Fruit fly (Drosophila melanogaster) whole organism, embryonic: ENCODE data around the gene SP1173.

ENCODE experiments used
- Bgb ChIP-seq: fragments of 200-800 bp; sonication (Bioruptor generic); IDR thresholded peaks from 2 replicates; pipeline ENCODE4 v1.3.6; 2022; ENCODE audit warnings: missing biosample characterization, missing genetic modification characterization; ENCODE audit not compliant: partially characterized antibody
- Blimp-1 ChIP-seq: fragments of 200-800 bp; sonication (Bioruptor generic); optimal IDR thresholded peaks from 3 replicates; lab custom pipeline; 2018; ENCODE audit warnings: missing biosample characterization, missing genetic modification characterization, mild to moderate bottlenecking, moderate library complexity, missing genetic modification reagents
- CG10209 ChIP-seq: fragments of 200-800 bp; sonication (Bioruptor generic); optimal IDR thresholded peaks from 3 replicates; lab custom pipeline; 2017; ENCODE audit warnings: missing biosample characterization, mild to moderate bottlenecking, missing genetic modification characterization, missing genetic modification reagents
- CG10979 ChIP-seq: fragments of 200-800 bp; sonication (Bioruptor generic); optimal IDR thresholded peaks from 2 replicates; lab custom pipeline; 2018; ENCODE audit warnings: missing biosample characterization, mild to moderate bottlenecking, missing genetic modification characterization, moderate library complexity
- CG11093 ChIP-seq: fragments of 200-800 bp; sonication (Bioruptor generic); IDR thresholded peaks from 3 replicates; pipeline ENCODE4 v1.3.6; 2022; ENCODE audit warnings: missing biosample characterization, missing genetic modification characterization
- CG11504 ChIP-seq: fragments of 200-800 bp; sonication (Bioruptor generic); optimal IDR thresholded peaks from 3 replicates; lab custom pipeline; 2019; ENCODE audit warnings: missing biosample characterization, mild to moderate bottlenecking, missing genetic modification characterization, moderate library complexity
- CG11696 ChIP-seq: fragments of 200-800 bp; sonication (Bioruptor generic); IDR thresholded peaks from 2 replicates; pipeline ENCODE4 v1.3.6; 2022; ENCODE audit warnings: missing biosample characterization, missing genetic modification characterization
- CG12104 ChIP-seq: fragments of 200-800 bp; sonication (Bioruptor generic); optimal IDR thresholded peaks from 3 replicates; lab custom pipeline; 2016; ENCODE audit warnings: missing biosample characterization, missing genetic modification characterization
- CG13287 ChIP-seq: fragments of 200-800 bp; sonication (Bioruptor generic); IDR thresholded peaks from 2 replicates; pipeline ENCODE4 v1.3.6; 2022; ENCODE audit warnings: missing biosample characterization, missing genetic modification characterization; ENCODE audit not compliant: partially characterized antibody
- CG18011 ChIP-seq: fragments of 200-800 bp; sonication (Bioruptor generic); optimal IDR thresholded peaks from 2 replicates; lab custom pipeline; 2017; ENCODE audit warnings: missing biosample characterization, missing genetic modification characterization, mild to moderate bottlenecking, moderate library complexity, missing genotype
- CG32532 ChIP-seq: fragments of 200-800 bp; sonication (Bioruptor generic); IDR thresholded peaks from 2 replicates; pipeline ENCODE4 v1.3.6; 2022; ENCODE audit warnings: missing biosample characterization, missing genetic modification characterization
- CG6175 ChIP-seq: fragments of 200-800 bp; sonication (Bioruptor generic); IDR thresholded peaks from 3 replicates; pipeline ENCODE4 v1.3.6; 2022; ENCODE audit warnings: missing biosample characterization, missing genetic modification characterization
- CG7556 ChIP-seq: fragments of 200-800 bp; sonication (Bioruptor generic); optimal IDR thresholded peaks from 2 replicates; lab custom pipeline; 2017; ENCODE audit warnings: missing biosample characterization, mild to moderate bottlenecking, missing genetic modification characterization
- CG8089 ChIP-seq: fragments of 200-800 bp; sonication (Bioruptor generic); optimal IDR thresholded peaks from 3 replicates; lab custom pipeline; 2016; ENCODE audit warnings: missing biosample characterization, missing genetic modification characterization
- CG8290 ChIP-seq, 3 experiments: fragments of 200-800 bp; sonication (Bioruptor generic); optimal IDR thresholded peaks; 2 replicates each; lab custom pipeline; 2016 to 2019; ENCODE audit warnings: missing biosample characterization in 3 of 3, missing genetic modification characterization in 3 of 3, mild to moderate bottlenecking in 2 of 3, moderate library complexity in 1 of 3
- CG8924 ChIP-seq: fragments of 200-800 bp; optimal IDR thresholded peaks from 3 replicates; lab custom pipeline; 2019; ENCODE audit warnings: missing biosample characterization, mild to moderate bottlenecking, missing genetic modification characterization, moderate library complexity
- CTCF ChIP-seq: fragments of 200-800 bp; sonication (Bioruptor generic); optimal IDR thresholded peaks from 2 replicates; lab custom pipeline; 2017; ENCODE audit warnings: missing biosample characterization, mild to moderate bottlenecking, missing genetic modification characterization, moderate library complexity
- Dip2 ChIP-seq: fragments of 200-800 bp; sonication (Bioruptor generic); IDR thresholded peaks from 2 replicates; pipeline ENCODE4 v1.3.6; 2022; ENCODE audit warnings: missing biosample characterization, missing genetic modification characterization
- Dp ChIP-seq: fragments of 200-800 bp; sonication (Bioruptor generic); optimal IDR thresholded peaks from 2 replicates; lab custom pipeline; 2018; ENCODE audit warnings: missing biosample characterization, mild to moderate bottlenecking, missing genetic modification characterization, moderate library complexity
- E2f2 ChIP-seq: fragments of 200-800 bp; sonication (Bioruptor generic); IDR thresholded peaks from 2 replicates; pipeline ENCODE4 v1.3.6; 2022; ENCODE audit warnings: missing biosample characterization, missing genetic modification characterization
- Elba2 ChIP-seq: fragments of 200-800 bp; sonication (Bioruptor generic); optimal IDR thresholded peaks from 3 replicates; lab custom pipeline; 2016; ENCODE audit warnings: missing biosample characterization, missing genetic modification characterization
- Ets97D ChIP-seq: fragments of 200-800 bp; sonication (Bioruptor generic); optimal IDR thresholded peaks from 3 replicates; lab custom pipeline; 2016; ENCODE audit warnings: missing biosample characterization, missing genetic modification characterization
- Hr3 ChIP-seq: fragments of 200-800 bp; sonication (Bioruptor generic); optimal IDR thresholded peaks from 3 replicates; lab custom pipeline; 2016; ENCODE audit warnings: missing biosample characterization, missing genetic modification characterization
- Hr51 ChIP-seq, 2 experiments: fragments of 200-800 bp; sonication (Bioruptor generic); optimal IDR thresholded peaks; 2 replicates in 1 of 2; 3 replicates in 1 of 2; lab custom pipeline; 2016 to 2018; ENCODE audit warnings: missing biosample characterization in 2 of 2, missing genetic modification characterization in 2 of 2, mild to moderate bottlenecking in 1 of 2, moderate library complexity in 1 of 2
- Lpt ChIP-seq: fragments of >200 bp; optimal IDR thresholded peaks from 2 replicates; lab custom pipeline; 2018; ENCODE audit warnings: missing biosample characterization, missing genetic modification characterization
- NFAT ChIP-seq: fragments of 200-800 bp; sonication (Bioruptor generic); IDR thresholded peaks from 2 replicates; pipeline ENCODE4 v1.3.6; 2022; ENCODE audit warnings: missing biosample characterization, missing genetic modification characterization
- Nf-YC ChIP-seq: fragments of 200-800 bp; optimal IDR thresholded peaks from 3 replicates; lab custom pipeline; 2019; ENCODE audit warnings: missing biosample characterization, mild to moderate bottlenecking, missing genetic modification characterization, moderate library complexity
- NfI ChIP-seq: fragments of 200-800 bp; sonication (Bioruptor generic); optimal IDR thresholded peaks from 3 replicates; lab custom pipeline; 2018; ENCODE audit warnings: missing biosample characterization, mild to moderate bottlenecking, missing genetic modification characterization, moderate library complexity
- Optix ChIP-seq: fragments of 200-800 bp; sonication (Bioruptor generic); IDR thresholded peaks from 3 replicates; pipeline ENCODE4 v1.3.6; 2022; ENCODE audit warnings: missing biosample characterization, missing genetic modification characterization
- Rx ChIP-seq: fragments of 200-800 bp; sonication (Bioruptor generic); IDR thresholded peaks from 2 replicates; pipeline ENCODE4 v1.3.6; 2022; ENCODE audit warnings: missing biosample characterization, missing genetic modification characterization
- Side ChIP-seq: fragments of 200-800 bp; sonication (Bioruptor generic); optimal IDR thresholded peaks from 2 replicates; lab custom pipeline; 2016; ENCODE audit warnings: missing biosample characterization, missing genetic modification characterization
- Six4 ChIP-seq: fragments of 200-800 bp; sonication (Bioruptor generic); optimal IDR thresholded peaks from 2 replicates; lab custom pipeline; 2016; ENCODE audit warnings: missing biosample characterization, missing genetic modification characterization
- Sox102F ChIP-seq: fragments of 200-800 bp; sonication (Bioruptor generic); optimal IDR thresholded peaks from 2 replicates; lab custom pipeline; 2018; ENCODE audit warnings: missing biosample characterization, mild to moderate bottlenecking, missing genetic modification characterization, moderate library complexity
- abd-A ChIP-seq: fragments of 200-800 bp; sonication (Bioruptor generic); optimal IDR thresholded peaks from 3 replicates; lab custom pipeline; 2019; ENCODE audit warnings: missing biosample characterization, mild to moderate bottlenecking, missing genetic modification characterization, moderate library complexity
- ase ChIP-seq: fragments of 200-800 bp; sonication (Bioruptor generic); IDR thresholded peaks from 3 replicates; pipeline ENCODE4 v1.3.6; 2022; ENCODE audit warnings: missing biosample characterization, missing genetic modification characterization
- cad ChIP-seq: fragments of >200 bp; optimal IDR thresholded peaks from 2 replicates; lab custom pipeline; 2017; ENCODE audit warnings: missing biosample characterization, missing genetic modification characterization
- cas ChIP-seq: fragments of 200-800 bp; sonication (Bioruptor generic); IDR thresholded peaks from 2 replicates; pipeline ENCODE4 v1.3.6; 2022; ENCODE audit warnings: missing biosample characterization, missing genetic modification characterization
- cato ChIP-seq: fragments of 200-800 bp; sonication (Bioruptor generic); optimal IDR thresholded peaks from 2 replicates; lab custom pipeline; 2016; ENCODE audit warnings: missing biosample characterization, missing genetic modification characterization, borderline replicate concordance
- chif ChIP-seq, 2 experiments: fragments of 200-800 bp; sonication (Bioruptor generic); optimal IDR thresholded peaks; 3 replicates each; lab custom pipeline; 2016; ENCODE audit warnings: missing biosample characterization in 2 of 2, missing genetic modification characterization in 2 of 2
- corto ChIP-seq: fragments of 200-800 bp; sonication (Bioruptor generic); optimal IDR thresholded peaks from 2 replicates; lab custom pipeline; 2016; ENCODE audit warnings: missing biosample characterization, mild to moderate bottlenecking, missing genetic modification characterization, moderate library complexity
- dan ChIP-seq: fragments of 200-800 bp; sonication (Bioruptor generic); IDR thresholded peaks from 2 replicates; pipeline ENCODE4 v1.3.6; 2022; ENCODE audit warnings: missing biosample characterization, missing genetic modification characterization
- en ChIP-seq: fragments of 200-800 bp; sonication (Bioruptor generic); optimal IDR thresholded peaks from 2 replicates; lab custom pipeline; 2016; ENCODE audit warnings: missing biosample characterization, missing genetic modification characterization
- grn ChIP-seq: fragments of 200-800 bp; sonication (Bioruptor generic); optimal IDR thresholded peaks from 3 replicates; lab custom pipeline; 2017; ENCODE audit warnings: missing biosample characterization, missing genetic modification characterization
- ind ChIP-seq: fragments of 200-800 bp; sonication (Bioruptor generic); optimal IDR thresholded peaks from 3 replicates; lab custom pipeline; 2016; ENCODE audit warnings: missing biosample characterization, missing genetic modification characterization
- otp ChIP-seq: fragments of 200-800 bp; sonication (Bioruptor generic); IDR thresholded peaks from 3 replicates; pipeline ENCODE4, ENCODE4 v1.3.6; 2022; ENCODE audit warnings: missing biosample characterization, missing genetic modification characterization
- pita ChIP-seq: fragments of 200-800 bp; sonication (Bioruptor generic); optimal IDR thresholded peaks from 2 replicates; lab custom pipeline; 2017; ENCODE audit warnings: missing biosample characterization, mild to moderate bottlenecking, missing genetic modification characterization
- ranshi ChIP-seq: fragments of 200-800 bp; sonication (Bioruptor generic); IDR thresholded peaks from 2 replicates; pipeline ENCODE4 v1.3.6; 2022; ENCODE audit warnings: missing biosample characterization, missing genetic modification characterization
- row ChIP-seq: fragments of 200-800 bp; sonication (Bioruptor generic); IDR thresholded peaks from 3 replicates; pipeline ENCODE4 v1.3.6; 2022; ENCODE audit warnings: missing biosample characterization, missing genetic modification characterization
- sens ChIP-seq: fragments of 200-800 bp; sonication (Bioruptor generic); peaks from one replicate; lab custom pipeline; 2016; ENCODE audit warnings: missing biosample characterization, missing genetic modification characterization
- tup ChIP-seq: fragments of 200-800 bp; sonication (Bioruptor generic); optimal IDR thresholded peaks from 2 replicates; lab custom pipeline; 2016; ENCODE audit warnings: missing biosample characterization, mild to moderate bottlenecking, missing genetic modification characterization, moderate library complexity

The SP1173 gene

DNA sequence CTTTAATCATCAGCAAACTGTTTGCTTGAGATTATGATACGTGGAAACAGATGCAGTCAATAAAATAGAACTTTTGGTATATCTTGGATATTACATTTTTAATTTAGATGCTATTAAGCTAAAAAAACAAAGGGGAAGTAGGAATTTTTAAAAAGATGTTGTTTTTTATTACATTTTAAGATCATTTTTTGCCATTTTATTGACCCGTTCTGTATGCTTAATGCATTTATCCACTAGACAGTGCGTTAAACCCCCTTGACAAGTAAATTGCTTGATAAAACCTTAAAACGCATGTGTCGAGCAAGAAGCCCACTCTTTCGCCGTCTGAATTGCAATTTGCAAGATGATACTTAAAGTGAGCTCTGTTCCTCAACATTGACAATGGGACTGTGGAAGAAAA is 10.1 kb downstream of the SP1173 start (continued):
- TF ChIP-seq Blimp-1 (GFP tag; lab: Kevin White, UChicago), result peak; percentile 21
- no peak for TF ChIP-seq Six4 (GFP tag; lab: Kevin White, UChicago)
- TF ChIP-seq cad, result no peak
- no peak for TF ChIP-seq Bgb (GFP tag; lab: Robert Waterston, UW)
- TF ChIP-seq sens (GFP tag; lab: Kevin White, UChicago), result peak; percentile 66
- TF ChIP-seq Hr51 (GFP tag; optimal IDR thresholded peaks at IDR 0.05; lab: Kevin White, UChicago), result peak in 1 of 2 experiments; percentile 29
- 0 out of 3 replicates have a peak, but pooled peaks have one; percentile 27 for TF ChIP-seq CG11093 (GFP tag; lab: Robert Waterston, UW)
- TF ChIP-seq cato (GFP tag; lab: Kevin White, UChicago), result no peak
- peak; percentile 38; the same call in 1 of the 3 replicates for TF ChIP-seq row (GFP tag; lab: Robert Waterston, UW)
- no peak for TF ChIP-seq CG32532 (GFP tag; lab: Robert Waterston, UW)
- peak; percentile 59; the same call in 1 of the 2 replicates for TF ChIP-seq CG11696 (GFP tag; lab: Robert Waterston, UW)

DNA sequence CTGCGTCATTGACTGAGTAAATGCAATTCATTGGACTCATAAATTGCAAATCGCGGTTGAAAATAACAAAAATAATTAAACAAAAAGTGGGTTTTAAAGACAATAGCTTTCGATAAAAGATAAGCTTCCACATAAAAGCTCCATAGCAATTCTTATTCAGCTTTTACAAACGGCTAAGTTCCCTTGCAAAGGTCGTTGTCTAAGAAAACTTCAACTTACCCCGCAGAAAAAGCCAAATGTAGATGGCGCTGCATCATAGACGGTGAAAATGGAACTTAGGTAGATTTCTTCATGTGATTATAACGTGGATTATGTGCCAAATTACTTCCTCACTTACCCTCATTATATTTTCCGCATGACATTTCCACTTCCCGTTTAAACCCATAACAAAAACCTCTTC is 14.4 kb downstream of the SP1173 start:
- TF ChIP-seq CTCF (GFP tag; lab: Kevin White, UChicago) (peak; percentile 93), Ets97D (GFP tag; lab: Kevin White, UChicago) (peak; percentile 11), CG13287 (GFP tag; lab: Robert Waterston, UW) (peak; percentile 37; the same call in 1 of the 2 replicates), Lpt (no peak), CG11093 (GFP tag; lab: Robert Waterston, UW) (no peak), CG10209 (no peak), pita (GFP tag; lab: Kevin White, UChicago) (peak; percentile 38), Side (GFP tag; lab: Kevin White, UChicago) (no peak), CG10979 (tag; lab: Kevin White, UChicago) (peak; percentile 97), ind (no peak), Sox102F (GFP tag; lab: Kevin White, UChicago) (no peak), CG7556 (GFP tag; lab: Kevin White, UChicago) (no peak), CG8089 (GFP tag; lab: Kevin White, UChicago) (no peak), Dp (GFP tag; lab: Kevin White, UChicago) (no peak), grn (GFP tag; lab: Kevin White, UChicago) (peak; percentile 77), corto (GFP tag; lab: Kevin White, UChicago) (no peak), CG18011 (GFP tag; lab: Kevin White, UChicago) (peak; percentile 74), Dip2 (peak; percentile 84), CG12104 (GFP tag; lab: Kevin White, UChicago) (no peak), abd-A (tag; lab: Kevin White, UChicago) (peak; percentile 46), E2f2 (GFP tag; lab: Robert Waterston, UW) (0 out of 2 replicates have a peak, but pooled peaks have one; percentile 11), CG8290 (GFP tag; optimal IDR thresholded peaks at IDR 0.05; lab: Kevin White, UChicago) (no peak), CG8290 (tag; optimal IDR thresholded peaks at IDR 0.05; lab: Kevin White, UChicago) (peak in 1 of 2 experiments; percentile 36)

DNA sequence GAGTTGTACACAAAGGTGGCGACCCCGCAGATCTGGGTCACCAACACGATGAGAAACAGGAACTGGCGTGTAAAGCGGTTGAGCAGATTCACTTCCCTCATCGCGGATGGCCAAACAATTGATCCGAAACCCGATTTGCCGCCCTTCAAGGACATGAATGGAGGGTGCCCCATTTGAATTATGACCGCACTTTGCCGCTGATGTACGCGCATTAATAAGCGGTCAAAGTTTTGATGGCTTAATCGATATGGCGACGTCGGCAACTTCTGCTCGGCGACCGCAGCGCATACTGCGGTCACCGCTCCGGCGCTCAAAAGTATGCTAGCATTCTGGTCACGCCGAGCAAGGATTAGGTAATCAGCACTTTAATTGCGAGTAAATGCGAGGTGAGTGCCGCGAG is 35.6 kb downstream of the SP1173 start, which contains the start of gene Grl65a:
Grl65a (minus strand) TSS at position 101 of the 400 bp plus-strand sequence.
- TF ChIP-seq Rx (GFP tag; lab: Robert Waterston, UW) (no peak), tup (GFP tag; lab: Kevin White, UChicago) (no peak), Nf-YC (tag; lab: Kevin White, UChicago) (no peak), CG8924 (no peak), cas (GFP tag; lab: Robert Waterston, UW) (no peak), Optix (GFP tag; lab: Robert Waterston, UW) (no peak), chif (GFP tag; optimal IDR thresholded peaks at IDR 0.05; lab: Kevin White, UChicago) (no peak), Hr3 (no peak), Elba2 (no peak), ase (GFP tag; lab: Robert Waterston, UW) (no peak), NfI (GFP tag; lab: Kevin White, UChicago) (no peak), CG11504 (no peak), en (no peak), ranshi (GFP tag; lab: Robert Waterston, UW) (no peak), NFAT (GFP tag; lab: Robert Waterston, UW) (no peak), dan (no peak), CG6175 (no peak), otp (no peak)
